Fruit fly (Drosophila melanogaster): ENCODE data around the gene CG3739.

DNA sequence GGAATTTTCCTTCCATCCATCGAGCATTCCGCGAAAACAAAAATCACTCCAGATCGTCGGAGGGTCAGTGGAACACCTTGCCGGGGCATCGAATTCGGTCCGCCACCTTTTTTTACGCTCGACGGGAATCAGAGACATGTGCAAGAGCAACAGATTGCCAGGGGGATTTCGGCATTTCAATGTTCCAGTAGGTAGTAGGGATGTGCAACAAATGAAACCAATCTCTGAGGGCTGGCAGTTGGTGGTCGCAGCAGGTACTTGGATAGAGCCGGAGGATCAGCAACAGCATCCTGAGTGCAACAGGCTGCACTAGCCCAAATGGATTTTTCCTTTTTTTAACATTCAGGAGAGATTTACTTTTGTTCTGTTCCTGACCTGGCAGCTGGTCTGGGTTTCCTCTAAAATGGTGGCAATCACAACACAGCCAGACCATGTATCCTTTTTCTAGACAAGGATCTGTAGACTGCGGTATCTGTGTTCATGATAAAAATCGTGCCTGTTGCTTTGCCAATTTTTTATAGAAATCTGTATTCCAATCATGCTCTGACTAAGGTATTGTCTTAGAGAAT is 42.7 kb upstream of the CG3739 start:
- no peak for TF ChIP-seq Dll (optimal IDR thresholded peaks at IDR 0.05)
- TF ChIP-seq usp (GFP tag; optimal IDR thresholded peaks at IDR 0.05) = no peak
- TF ChIP-seq EcR (GFP tag; optimal IDR thresholded peaks at IDR 0.05) = no peak

Data from whole organism.